Fruit fly (Drosophila melanogaster) whole organism, larva: ENCODE data around the gene CG12279.

ENCODE experiments used
- noc ChIP-seq: fragments of 200-800 bp; sonication (Bioruptor generic); optimal IDR thresholded peaks from 3 replicates; lab custom pipeline; 2019; ENCODE audit warnings: missing biosample characterization, mild to moderate bottlenecking, missing genetic modification characterization, moderate library complexity

CG12279 gene

dm6 chr3R:12720344-12721200 is 15.7 kb downstream of the CG12279 start:
- TF ChIP-seq noc (tag; lab: Kevin White, UChicago): peak; percentile 57

dm6 chr3R:12722392-12722914 is 17.6 kb downstream of the CG12279 start, which contains the start of gene Men:
TSS of gene Men (minus strand) at chr3R:12722442.
- TF ChIP-seq noc (tag; lab: Kevin White, UChicago): peak; percentile 47

dm6 chr3R:12723759-12724158 is 18.9 kb downstream of the CG12279 start:
- TF ChIP-seq noc (tag; lab: Kevin White, UChicago): no peak

dm6 chr3R:12727944-12728649 is 23.2 kb downstream of the CG12279 start:
- TF ChIP-seq noc (tag; lab: Kevin White, UChicago): no peak

dm6 chr3R:12739247-12739646 is 34.4 kb downstream of the CG12279 start, which contains the start of gene Ugt37A2:
TSS of gene Ugt37A2 (plus strand) at chr3R:12739642.
- TF ChIP-seq noc (tag; lab: Kevin White, UChicago): no peak

- TF ChIP-seq noc (tag; lab: Kevin White, UChicago): no peak
These were observed 38.7 kb downstream of the CG12279 start, which contains the start of gene Ugt37A3 for dm6 chr3R:12743580-12743979. TSS of gene Ugt37A3 (minus strand) at chr3R:12743680.

- TF ChIP-seq noc (tag; lab: Kevin White, UChicago): no peak
These were observed 46.1 kb downstream of the CG12279 start for dm6 chr3R:12751027-12751426.
